Worm (Caenorhabditis elegans) whole organism, L1 larva: ENCODE results near the gene tos-1.

Source experiments
- pax-3 ChIP-seq: fragments of 200-800 bp; sonication (Bioruptor generic); optimal IDR thresholded peaks from 2 replicates; lab custom pipeline; 2018; ENCODE audit warnings: mild to moderate bottlenecking, missing genetic modification characterization, moderate library complexity, missing compliant biosample characterization
- sup-37 ChIP-seq: fragments of 200-800 bp; sonication (Bioruptor generic); optimal IDR thresholded peaks from 2 replicates; lab custom pipeline; 2018; ENCODE audit warnings: mild to moderate bottlenecking, missing genetic modification characterization, missing compliant biosample characterization

DNA sequence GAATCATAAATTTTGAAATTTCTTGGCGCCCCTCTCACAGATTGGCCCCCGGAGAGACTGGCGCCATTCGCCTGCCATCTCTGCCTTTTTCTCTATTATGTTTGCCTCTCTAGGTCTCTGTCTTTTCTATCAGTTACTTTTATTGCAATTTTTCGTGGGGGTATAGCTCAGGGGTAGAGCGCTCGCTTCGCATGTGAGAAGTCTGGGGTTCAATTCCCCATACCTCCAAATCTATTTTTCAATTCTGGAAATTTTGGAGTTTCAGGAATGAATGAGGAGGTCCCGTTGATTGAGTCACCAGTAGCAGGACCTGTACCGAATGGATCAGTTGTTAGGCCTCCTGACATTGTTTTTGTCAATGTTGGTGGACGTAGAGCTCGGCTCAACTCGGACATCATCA, 26.0 kb downstream of the tos-1 start, which contains the start of gene kvs-3:
- TF ChIP-seq pax-3 (tag; lab: Kevin White, UChicago) (no peak), sup-37 (GFP tag; lab: Kevin White, UChicago) (no peak)
